Fruit fly (Drosophila melanogaster) whole organism, embryonic: ENCODE measurements around the gene heix.

Source experiments
- CG10147 ChIP-seq: fragments of 200-800 bp; sonication (Bioruptor generic); optimal IDR thresholded peaks from 2 replicates; lab custom pipeline; 2019; ENCODE audit warnings: missing biosample characterization, mild to moderate bottlenecking, missing genetic modification characterization, moderate library complexity
- CG10267 ChIP-seq: fragments of 200-800 bp; sonication (Bioruptor generic); optimal IDR thresholded peaks from 2 replicates; lab custom pipeline; 2018; ENCODE audit warnings: missing biosample characterization, mild to moderate bottlenecking, missing genetic modification characterization, moderate library complexity
- CG11504 ChIP-seq: fragments of 200-800 bp; sonication (Bioruptor generic); optimal IDR thresholded peaks from 3 replicates; lab custom pipeline; 2019; ENCODE audit warnings: missing biosample characterization, mild to moderate bottlenecking, missing genetic modification characterization, moderate library complexity
- CG11696 ChIP-seq: fragments of 200-800 bp; sonication (Bioruptor generic); IDR thresholded peaks from 2 replicates; pipeline ENCODE4 v1.3.6; 2022; ENCODE audit warnings: missing biosample characterization, missing genetic modification characterization
- CG12155 ChIP-seq: fragments of 200-800 bp; sonication (Bioruptor generic); optimal IDR thresholded peaks from 3 replicates; lab custom pipeline; 2016; ENCODE audit warnings: missing biosample characterization, missing genetic modification characterization
- CG13287 ChIP-seq: fragments of 200-800 bp; sonication (Bioruptor generic); IDR thresholded peaks from 2 replicates; pipeline ENCODE4 v1.3.6; 2022; ENCODE audit warnings: missing biosample characterization, missing genetic modification characterization; ENCODE audit not compliant: partially characterized antibody
- CG15696 ChIP-seq: fragments of 200-800 bp; sonication (Bioruptor generic); optimal IDR thresholded peaks from 2 replicates; lab custom pipeline; 2019; ENCODE audit warnings: missing biosample characterization, mild to moderate bottlenecking, missing genetic modification characterization, moderate library complexity
- CG16813 ChIP-seq: fragments of 200-800 bp; sonication (Bioruptor generic); IDR thresholded peaks from 3 replicates; pipeline ENCODE4 v1.3.6; 2022; ENCODE audit warnings: missing biosample characterization, missing genetic modification characterization; ENCODE audit not compliant: partially characterized antibody
- CG17829 ChIP-seq: fragments of 200-800 bp; optimal IDR thresholded peaks from 2 replicates; lab custom pipeline; 2019; ENCODE audit warnings: missing biosample characterization, mild to moderate bottlenecking, missing genetic modification characterization, moderate library complexity
- CG2199 ChIP-seq: fragments of 200-800 bp; sonication (Bioruptor generic); IDR thresholded peaks from 3 replicates; pipeline ENCODE4 v1.3.6; 2022; ENCODE audit warnings: missing biosample characterization, missing genetic modification characterization
- CG31224 ChIP-seq: fragments of 200-800 bp; sonication (Bioruptor generic); IDR thresholded peaks from 2 replicates; pipeline ENCODE4 v1.3.6; 2022; ENCODE audit warnings: missing biosample characterization, missing genetic modification characterization
- CG6854 ChIP-seq: fragments of 200-800 bp; sonication (Bioruptor generic); optimal IDR thresholded peaks from 3 replicates; lab custom pipeline; 2017; ENCODE audit warnings: missing biosample characterization, mild to moderate bottlenecking, missing genetic modification characterization
- CHES-1-like ChIP-seq: fragments of 200-800 bp; sonication (Bioruptor generic); optimal IDR thresholded peaks from 2 replicates; lab custom pipeline; 2016; ENCODE audit warnings: missing biosample characterization, missing genetic modification characterization
- Dfd ChIP-seq, 2 experiments: fragments of >200 bp; optimal IDR thresholded peaks; 2 replicates each; lab custom pipeline; 2017; ENCODE audit warnings: missing biosample characterization in 2 of 2, missing genetic modification characterization in 2 of 2
- Gsc ChIP-seq: fragments of 200-800 bp; sonication (Bioruptor generic); IDR thresholded peaks from 2 replicates; pipeline ENCODE4 v1.3.6; 2022; ENCODE audit warnings: missing biosample characterization, missing genetic modification characterization
- H15 ChIP-seq: fragments of 200-800 bp; sonication (Bioruptor generic); IDR thresholded peaks from 3 replicates; pipeline ENCODE4 v1.3.6; 2022; ENCODE audit warnings: missing biosample characterization, missing genetic modification characterization
- HmgD ChIP-seq: fragments of 200-800 bp; sonication (Bioruptor generic); optimal IDR thresholded peaks from 3 replicates; lab custom pipeline; 2016; ENCODE audit warnings: missing biosample characterization, missing genetic modification characterization
- Hmx ChIP-seq: fragments of 200-800 bp; sonication (Bioruptor generic); optimal IDR thresholded peaks from 2 replicates; lab custom pipeline; 2016; ENCODE audit warnings: missing biosample characterization, missing genetic modification characterization
- Hsf ChIP-seq: fragments of 200-800 bp; sonication (Bioruptor generic); optimal IDR thresholded peaks from 3 replicates; lab custom pipeline; 2016; ENCODE audit warnings: missing biosample characterization, missing genetic modification characterization
- Med ChIP-seq: fragments of 200-800 bp; sonication (Bioruptor generic); peaks from one replicate; lab custom pipeline; 2016; ENCODE audit warnings: missing biosample characterization, missing genetic modification characterization, mild to moderate bottlenecking, inconsistent platforms, moderate library complexity
- Neu2 ChIP-seq: fragments of 200-800 bp; sonication (Bioruptor generic); optimal IDR thresholded peaks from 3 replicates; lab custom pipeline; 2016; ENCODE audit warnings: missing biosample characterization, missing genetic modification characterization, borderline replicate concordance
- Optix ChIP-seq: fragments of 200-800 bp; sonication (Bioruptor generic); IDR thresholded peaks from 3 replicates; pipeline ENCODE4 v1.3.6; 2022; ENCODE audit warnings: missing biosample characterization, missing genetic modification characterization
- Ptx1 ChIP-seq: fragments of 200-800 bp; sonication (Bioruptor generic); IDR thresholded peaks from 2 replicates; pipeline ENCODE4 v1.3.6; 2022; ENCODE audit warnings: missing biosample characterization, missing genetic modification characterization
- Sox102F ChIP-seq: fragments of 200-800 bp; sonication (Bioruptor generic); optimal IDR thresholded peaks from 2 replicates; lab custom pipeline; 2018; ENCODE audit warnings: missing biosample characterization, mild to moderate bottlenecking, missing genetic modification characterization, moderate library complexity
- bbx ChIP-seq: fragments of 200-800 bp; sonication (Bioruptor generic); IDR thresholded peaks from 2 replicates; pipeline ENCODE4 v1.3.6; 2022; ENCODE audit warnings: missing biosample characterization, missing genetic modification characterization; ENCODE audit not compliant: partially characterized antibody
- en ChIP-seq: fragments of 200-800 bp; sonication (Bioruptor generic); optimal IDR thresholded peaks from 2 replicates; lab custom pipeline; 2016; ENCODE audit warnings: missing biosample characterization, missing genetic modification characterization
- exex ChIP-seq: fragments of 200-800 bp; sonication (Bioruptor generic); optimal IDR thresholded peaks from 4 replicates; lab custom pipeline; 2018; ENCODE audit warnings: missing biosample characterization, mild to moderate bottlenecking, missing genetic modification characterization, moderate library complexity
- hb ChIP-seq: fragments of 200-800 bp; sonication (Bioruptor generic); IDR thresholded peaks from 3 replicates; pipeline ENCODE4 v1.3.6; 2022; ENCODE audit warnings: missing biosample characterization, missing genetic modification characterization; ENCODE audit not compliant: partially characterized antibody
- kah ChIP-seq: fragments of 200-800 bp; sonication (Bioruptor generic); optimal IDR thresholded peaks from 2 replicates; lab custom pipeline; 2018; ENCODE audit warnings: missing biosample characterization, mild to moderate bottlenecking, missing genetic modification characterization
- kni ChIP-seq: fragments of 200-800 bp; sonication (Bioruptor generic); optimal IDR thresholded peaks from 3 replicates; lab custom pipeline; 2017; ENCODE audit warnings: mild to moderate bottlenecking, missing biosample characterization, missing genetic modification reagents, missing genetic modification characterization
- pros ChIP-seq: fragments of 200-800 bp; sonication (Bioruptor generic); optimal IDR thresholded peaks from 3 replicates; lab custom pipeline; 2019; ENCODE audit warnings: missing biosample characterization, mild to moderate bottlenecking, missing genetic modification characterization, moderate library complexity
- sd ChIP-seq: fragments of 200-800 bp; sonication (Bioruptor generic); optimal IDR thresholded peaks from 3 replicates; lab custom pipeline; 2018; ENCODE audit warnings: missing biosample characterization, mild to moderate bottlenecking, missing genetic modification characterization, moderate library complexity
- shn ChIP-seq: fragments of 200-800 bp; sonication (Bioruptor generic); optimal IDR thresholded peaks from 3 replicates; lab custom pipeline; 2016; ENCODE audit warnings: missing biosample characterization, missing genetic modification characterization
- slp2 ChIP-seq: fragments of 200-800 bp; sonication (Bioruptor generic); optimal IDR thresholded peaks from 2 replicates; lab custom pipeline; 2016; ENCODE audit warnings: missing biosample characterization, missing genetic modification characterization
- sr ChIP-seq: fragments of 200-800 bp; sonication (Bioruptor generic); IDR thresholded peaks from 3 replicates; pipeline ENCODE4 v1.3.6; 2022; ENCODE audit warnings: missing biosample characterization, missing genetic modification characterization
- tll ChIP-seq, 2 experiments: fragments of 200-800 bp in 1 of 2; fragments of >200 bp in 1 of 2; sonication (Bioruptor generic) in 1 of 2; optimal IDR thresholded peaks; 2 replicates each; lab custom pipeline; 2017 to 2019; ENCODE audit warnings: missing biosample characterization in 2 of 2, missing genetic modification characterization in 2 of 2, mild to moderate bottlenecking in 1 of 2, moderate library complexity in 1 of 2
- twi ChIP-seq: fragments of 200-800 bp; optimal IDR thresholded peaks from 2 replicates; lab custom pipeline; 2019; ENCODE audit warnings: missing biosample characterization, mild to moderate bottlenecking, missing genetic modification characterization, moderate library complexity
- wor ChIP-seq: fragments of 200-800 bp; sonication (Bioruptor generic); IDR thresholded peaks from 2 replicates; pipeline ENCODE4 v1.3.6; 2022; ENCODE audit warnings: missing biosample characterization, missing genetic modification characterization

Gene heix

dm6 chr2L:16324833-16325232 is 25.2 kb upstream of the heix start (continued):
- TF ChIP-seq CG11696 (GFP tag; lab: Robert Waterston, UW) (0 out of 2 replicates have a peak, but pooled peaks have one; percentile 28), wor (GFP tag; lab: Robert Waterston, UW) (no peak), CG10147 (GFP tag; lab: Kevin White, UChicago) (no peak)

- peak; percentile 69 for TF ChIP-seq twi
- TF ChIP-seq Gsc (GFP tag; lab: Robert Waterston, UW) = no peak
- TF ChIP-seq CHES-1-like (GFP tag; lab: Kevin White, UChicago) = no peak
- TF ChIP-seq Sox102F (GFP tag; lab: Kevin White, UChicago) = no peak
- no peak for TF ChIP-seq CG31224 (GFP tag; lab: Robert Waterston, UW)
- TF ChIP-seq CG2199 = peak; percentile 58; the same call in 2 of the 3 replicates
- TF ChIP-seq CG11504 (tag; lab: Kevin White, UChicago) = no peak
- no peak for TF ChIP-seq CG12155
- TF ChIP-seq Optix (GFP tag; lab: Robert Waterston, UW) = no peak
- TF ChIP-seq Hsf (GFP tag; lab: Kevin White, UChicago) = no peak
- peak; percentile 38 for TF ChIP-seq Med (GFP tag; lab: Kevin White, UChicago)
- no peak for TF ChIP-seq en
- no peak for TF ChIP-seq CG13287 (GFP tag; lab: Robert Waterston, UW)
- TF ChIP-seq CG17829 (tag; lab: Kevin White, UChicago) = peak; percentile 17
- peak; percentile 40 for TF ChIP-seq sd (tag; lab: Kevin White, UChicago)
- no peak for TF ChIP-seq CG15696 (tag; lab: Kevin White, UChicago)
- TF ChIP-seq Dfd (GFP tag; optimal IDR thresholded peaks at IDR 0.05; lab: Kevin White, UChicago) = no peak
- TF ChIP-seq hb (GFP tag; lab: Robert Waterston, UW) = no peak
- TF ChIP-seq Ptx1 (GFP tag; lab: Robert Waterston, UW) = no peak
- no peak for TF ChIP-seq HmgD (GFP tag; lab: Kevin White, UChicago)
- no peak for TF ChIP-seq CG16813
- TF ChIP-seq kni = peak; percentile 66
- TF ChIP-seq sr (GFP tag; lab: Robert Waterston, UW) = no peak
- no peak for TF ChIP-seq Hmx (GFP tag; lab: Kevin White, UChicago)
- no peak for TF ChIP-seq CG10267 (tag; lab: Kevin White, UChicago)
- TF ChIP-seq CG6854 (GFP tag; lab: Kevin White, UChicago) = no peak
- no peak for TF ChIP-seq H15 (GFP tag; lab: Robert Waterston, UW)
- no peak for TF ChIP-seq slp2
- no peak for TF ChIP-seq kah (GFP tag; lab: Kevin White, UChicago)
- TF ChIP-seq pros (GFP tag; lab: Kevin White, UChicago) = peak; percentile 73
- no peak for TF ChIP-seq shn (GFP tag; lab: Kevin White, UChicago)
- TF ChIP-seq Neu2 (GFP tag; lab: Kevin White, UChicago) = peak; percentile 89
- TF ChIP-seq exex (tag; lab: Kevin White, UChicago) = no peak
- peak in 1 of 2 experiments; percentile 86 for TF ChIP-seq tll (GFP tag; optimal IDR thresholded peaks at IDR 0.05; lab: Kevin White, UChicago)
- TF ChIP-seq bbx (GFP tag; lab: Robert Waterston, UW) = no peak
These were observed 23.9 kb upstream of the heix start for dm6 chr2L:16323544-16323943.
